Worm (Caenorhabditis elegans) whole organism, L4/young adult: Measurements from ENCODE around the gene pmpl-1.

Source experiments
- W03F9.2 ChIP-seq: fragments of 150-350 bp; optimal IDR thresholded peaks from 2 replicates; lab custom pipeline; 2014; ENCODE audit warnings: missing biosample characterization, missing genetic modification characterization
- him-1 ChIP-seq: sonication (generic microtip); optimal IDR thresholded peaks from 2 replicates; lab custom pipeline; 2016; ENCODE audit warnings: missing genotype, missing genetic modification reagents, missing genetic modification characterization, missing compliant biosample characterization

ce11 chrX:3795642-3796041 is 7.8 kb downstream of the pmpl-1 start, which contains the start of gene F35A5.5:
- no peak for TF ChIP-seq him-1 (tag; lab: Kevin White, UChicago)
- TF ChIP-seq W03F9.2: no peak
